Worm (Caenorhabditis elegans) whole organism, L4 larva: Measurements from ENCODE around the gene ceh-40.

Experiments
- F37D6.2 ChIP-seq: sonication (generic microtip); optimal IDR thresholded peaks from 2 replicates; lab custom pipeline; 2016; ENCODE audit warnings: mild to moderate bottlenecking, missing genetic modification characterization, missing compliant biosample characterization
- F44E2.7 ChIP-seq: fragments of 200-800 bp; sonication (Bioruptor generic); IDR thresholded peaks from 2 replicates; pipeline ENCODE4 v2.1.2; 2022; ENCODE audit warnings: missing genetic modification characterization, missing compliant biosample characterization
- F49E8.2 ChIP-seq: sonication (generic microtip); optimal IDR thresholded peaks from 2 replicates; lab custom pipeline; 2016; ENCODE audit warnings: missing compliant biosample characterization, mild to moderate bottlenecking, missing genetic modification characterization, borderline replicate concordance
- R02D3.7 ChIP-seq: fragments of 150-350 bp; sonication (generic microtip); optimal IDR thresholded peaks from 3 replicates; lab custom pipeline; 2014; ENCODE audit warnings: missing biosample characterization, missing genetic modification characterization
- T26A8.4 ChIP-seq: fragments of 200-800 bp; sonication (Bioruptor generic); IDR thresholded peaks from 2 replicates; pipeline ENCODE4 v1.3.6; 2022; ENCODE audit warnings: missing genetic modification characterization, missing compliant biosample characterization
- Y48G9A.11 ChIP-seq: fragments of 200-800 bp; sonication (Bioruptor generic); IDR thresholded peaks from 2 replicates; pipeline ENCODE4 v1.3.6; 2022; ENCODE audit warnings: missing genetic modification reagents, missing genetic modification characterization, missing compliant biosample characterization
- Y75B8A.6 ChIP-seq: fragments of 200-800 bp; sonication (Bioruptor generic); IDR thresholded peaks from 2 replicates; pipeline ENCODE4 v1.3.6; 2022; ENCODE audit warnings: missing genetic modification reagents, missing genetic modification characterization, missing compliant biosample characterization
- ZK337.2 ChIP-seq: fragments of 200-800 bp; sonication (Bioruptor generic); IDR thresholded peaks from 2 replicates; pipeline ENCODE4 v1.3.6; 2022; ENCODE audit warnings: missing genetic modification reagents, missing genetic modification characterization, missing compliant biosample characterization
- ZK546.5 ChIP-seq, 2 experiments: sonication (generic microtip); optimal IDR thresholded peaks; 2 replicates each; lab custom pipeline; 2017; ENCODE audit warnings: missing biosample characterization in 2 of 2, missing genetic modification characterization in 2 of 2
- ceh-82 ChIP-seq: sonication (generic microtip); optimal IDR thresholded peaks from 2 replicates; lab custom pipeline; 2017; ENCODE audit warnings: missing biosample characterization, missing genetic modification characterization
- daf-12 ChIP-seq: fragments of 150-350 bp; optimal IDR thresholded peaks from 2 replicates; lab custom pipeline; 2014; ENCODE audit warnings: missing biosample characterization, missing genetic modification reagents, missing genetic modification characterization
- daf-19 ChIP-seq: fragments of 200-800 bp; sonication (Bioruptor generic); conservative IDR thresholded peaks from 2 replicates; pipeline ENCODE4 v1.3.6; 2022; ENCODE audit warnings: missing genetic modification characterization, missing compliant biosample characterization
- daf-8 ChIP-seq: fragments of 200-800 bp; sonication (Bioruptor generic); IDR thresholded peaks from 2 replicates; pipeline ENCODE4 v1.3.6; 2022; ENCODE audit warnings: missing genetic modification characterization, missing compliant biosample characterization
- dmd-9 ChIP-seq: fragments of 200-800 bp; sonication (Bioruptor generic); IDR thresholded peaks from 2 replicates; pipeline ENCODE4 v1.3.6; 2022; ENCODE audit warnings: missing genetic modification reagents, missing genetic modification characterization, missing compliant biosample characterization
- duxl-1 ChIP-seq: sonication (generic microtip); optimal IDR thresholded peaks from 2 replicates; lab custom pipeline; 2016; ENCODE audit warnings: mild to moderate bottlenecking, missing genetic modification characterization, moderate library complexity, missing compliant biosample characterization; ENCODE audit not compliant: poor library complexity
- egl-43 ChIP-seq: fragments of 200-800 bp; sonication (Bioruptor generic); IDR thresholded peaks from 2 replicates; pipeline ENCODE4 v1.3.6; 2022; ENCODE audit warnings: missing genetic modification reagents, missing genetic modification characterization, missing compliant biosample characterization
- fkh-10 ChIP-seq: fragments of 150-350 bp; optimal IDR thresholded peaks from 2 replicates; lab custom pipeline; 2014; ENCODE audit warnings: missing biosample characterization, missing genetic modification reagents, missing genetic modification characterization
- fos-1 ChIP-seq: fragments of 150-350 bp; optimal IDR thresholded peaks from 2 replicates; lab custom pipeline; 2014; ENCODE audit warnings: missing biosample characterization, missing genetic modification characterization
- gei-8 ChIP-seq: fragments of 200-800 bp; sonication (Bioruptor generic); optimal IDR thresholded peaks from 2 replicates; lab custom pipeline; 2018; ENCODE audit warnings: mild to moderate bottlenecking, missing genetic modification characterization, missing compliant biosample characterization
- hif-1 ChIP-seq, 2 experiments: sonication (generic microtip); optimal IDR thresholded peaks; 2 replicates each; lab custom pipeline; 2016 to 2017; ENCODE audit warnings: missing compliant biosample characterization in 2 of 2, missing genetic modification characterization in 2 of 2, missing genetic modification reagents in 2 of 2, missing genotype in 2 of 2, mild to moderate bottlenecking in 1 of 2
- hlh-11 ChIP-seq: fragments of 200-800 bp; sonication (Bioruptor generic); optimal IDR thresholded peaks from 2 replicates; lab custom pipeline; 2018; ENCODE audit warnings: mild to moderate bottlenecking, missing genetic modification characterization, missing compliant biosample characterization
- lin-38 ChIP-seq: fragments of 200-800 bp; sonication (Bioruptor generic); IDR thresholded peaks from 2 replicates; pipeline ENCODE4 v1.3.6; 2022; ENCODE audit warnings: missing genetic modification reagents, missing genetic modification characterization, missing compliant biosample characterization
- lin-39 ChIP-seq: fragments of 150-350 bp; optimal IDR thresholded peaks from 2 replicates; lab custom pipeline; 2014; ENCODE audit warnings: missing biosample characterization, missing genetic modification reagents, missing genetic modification characterization
- lsy-2 ChIP-seq, 2 experiments: fragments of 150-350 bp in 1 of 2; sonication (generic microtip) in 1 of 2; optimal IDR thresholded peaks; 2 replicates each; lab custom pipeline; 2014 to 2017; ENCODE audit warnings: missing biosample characterization in 2 of 2, missing genetic modification characterization in 2 of 2
- madf-9 ChIP-seq: fragments of 200-800 bp; sonication (Bioruptor generic); conservative IDR thresholded peaks from 2 replicates; pipeline ENCODE4 v1.3.6; 2022; ENCODE audit warnings: missing genetic modification reagents, missing genetic modification characterization, missing compliant biosample characterization
- mdl-1 ChIP-seq, 2 experiments: fragments of 150-350 bp in 1 of 2; sonication (generic microtip) in 1 of 2; optimal IDR thresholded peaks; 2 replicates each; lab custom pipeline; 2014 to 2017; ENCODE audit warnings: missing biosample characterization in 2 of 2, missing genetic modification characterization in 2 of 2
- mdt-29 ChIP-seq: fragments of 200-800 bp; sonication (Bioruptor generic); IDR thresholded peaks from 2 replicates; pipeline ENCODE4 v1.3.6; 2022; ENCODE audit warnings: missing genetic modification reagents, missing genetic modification characterization, missing compliant biosample characterization
- mxl-3 ChIP-seq: fragments of 200-800 bp; sonication (Bioruptor generic); optimal IDR thresholded peaks from 2 replicates; lab custom pipeline; 2018; ENCODE audit warnings: mild to moderate bottlenecking, missing genetic modification characterization, missing compliant biosample characterization
- nhr-10 ChIP-seq: fragments of 150-350 bp; optimal IDR thresholded peaks from 2 replicates; lab custom pipeline; 2014; ENCODE audit warnings: missing biosample characterization, missing genetic modification characterization
- nhr-111 ChIP-seq: fragments of 200-800 bp; sonication (Bioruptor generic); optimal IDR thresholded peaks from 2 replicates; lab custom pipeline; 2018; ENCODE audit warnings: mild to moderate bottlenecking, missing genetic modification characterization, missing compliant biosample characterization
- nhr-237 ChIP-seq: sonication (generic microtip); optimal IDR thresholded peaks from 2 replicates; lab custom pipeline; 2017; ENCODE audit warnings: missing biosample characterization, missing genetic modification characterization
- nhr-42 ChIP-seq: fragments of 200-800 bp; sonication (Bioruptor generic); IDR thresholded peaks from 2 replicates; pipeline ENCODE4 v1.3.6; 2022; ENCODE audit warnings: missing genetic modification characterization, missing compliant biosample characterization
- nhr-48 ChIP-seq: sonication (generic microtip); optimal IDR thresholded peaks from 2 replicates; lab custom pipeline; 2016; ENCODE audit warnings: mild to moderate bottlenecking, missing genetic modification characterization, missing compliant biosample characterization
- nhr-76 ChIP-seq: fragments of 150-350 bp; optimal IDR thresholded peaks from 2 replicates; lab custom pipeline; 2014; ENCODE audit warnings: missing biosample characterization, missing genetic modification characterization
- php-3 ChIP-seq: fragments of 200-800 bp; sonication (Bioruptor generic); IDR thresholded peaks from 2 replicates; pipeline ENCODE4 v1.3.6; 2022; ENCODE audit warnings: missing genetic modification reagents, missing genetic modification characterization, missing compliant biosample characterization
- pqm-1 ChIP-seq: sonication (generic microtip); optimal IDR thresholded peaks from 2 replicates; lab custom pipeline; 2017; ENCODE audit warnings: missing biosample characterization, missing genetic modification characterization
- unc-62 ChIP-seq, 3 experiments: fragments of 150-350 bp in 1 of 3; sonication (generic microtip); optimal IDR thresholded peaks in 2 of 3; peaks in 1 of 3; 1 replicate in 1 of 3; 2 replicates in 2 of 3; lab custom pipeline; 2014 to 2017; ENCODE audit warnings: missing biosample characterization in 3 of 3, missing genetic modification characterization in 3 of 3, missing genetic modification reagents in 3 of 3, missing genotype in 1 of 3
- vab-7 ChIP-seq: fragments of 200-800 bp; sonication (Bioruptor generic); IDR thresholded peaks from 2 replicates; pipeline ENCODE4 v1.3.6; 2022; ENCODE audit warnings: missing genetic modification reagents, missing genetic modification characterization, missing compliant biosample characterization
- zip-2 ChIP-seq: fragments of 150-350 bp; optimal IDR thresholded peaks from 2 replicates; lab custom pipeline; 2014; ENCODE audit warnings: missing biosample characterization, missing genetic modification characterization

The ceh-40 gene

DNA sequence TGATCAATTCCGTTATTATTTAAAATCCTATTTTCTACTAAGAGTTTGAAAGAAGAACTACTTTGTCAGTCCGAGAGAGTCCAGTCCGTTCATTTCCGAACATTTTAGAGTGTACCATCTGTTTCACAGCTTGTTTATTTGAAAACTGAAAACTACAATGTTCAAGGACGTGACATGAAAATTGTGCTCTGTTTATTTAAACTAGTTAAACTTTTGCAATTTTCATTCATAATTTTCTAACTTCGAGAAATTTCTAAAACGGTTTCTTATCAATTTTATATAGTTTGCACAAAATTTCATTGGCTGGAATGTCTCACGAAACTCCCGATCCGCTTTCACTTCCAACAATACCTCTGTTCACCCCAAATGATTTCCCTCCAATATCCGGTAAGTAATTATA lies 40.1 kb downstream of the ceh-40 start, which contains the start of gene C04B4.1:
Gene C04B4.1 (plus strand): TSS at position 301 of the 400 bp plus-strand sequence.
- no peak for TF ChIP-seq vab-7 (GFP tag; lab: Robert Waterston, UW)
- no peak for TF ChIP-seq lin-39 (tag; lab: Kevin White, UChicago)
- no peak for TF ChIP-seq unc-62 (GFP tag; optimal IDR thresholded peaks at IDR 0.05 in 1 of 2; lab: Kevin White, UChicago)
- no peak for TF ChIP-seq unc-62 (tag; optimal IDR thresholded peaks at IDR 0.05; lab: Kevin White, UChicago)
- TF ChIP-seq php-3: no peak
- TF ChIP-seq madf-9 (GFP tag; lab: Robert Waterston, UW): no peak
- no peak for TF ChIP-seq nhr-48
- TF ChIP-seq nhr-111 (GFP tag; lab: Kevin White, UChicago): no peak

DNA sequence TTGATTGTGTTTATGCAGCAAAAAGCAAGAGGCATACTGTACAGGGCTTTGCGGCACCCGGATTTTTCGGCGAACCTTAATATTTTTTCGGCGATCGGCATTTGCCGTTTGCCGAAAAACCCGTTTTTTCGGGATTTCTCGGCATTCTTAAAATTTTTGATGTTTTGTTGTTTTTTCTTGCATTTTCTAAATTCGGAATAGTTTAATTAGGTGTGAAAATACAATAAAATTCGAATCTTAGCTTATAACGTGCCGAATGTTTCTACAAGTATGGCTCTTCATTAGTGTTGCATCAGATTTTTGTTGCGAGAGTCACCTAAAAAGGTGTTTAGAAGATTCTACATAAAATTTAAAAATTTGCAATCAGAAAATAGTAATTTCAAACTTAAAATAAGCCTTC lies 45.0 kb downstream of the ceh-40 start, which contains the start of gene C04B4.6:
Gene C04B4.6 (minus strand): TSS at position 101 of the 400 bp plus-strand sequence.
- TF ChIP-seq mdl-1 (tag; optimal IDR thresholded peaks at IDR 0.05; lab: Kevin White, UChicago): no peak
- TF ChIP-seq daf-8 (GFP tag; lab: Robert Waterston, UW): no peak
- TF ChIP-seq nhr-76 (tag; lab: Kevin White, UChicago): no peak
- no peak for TF ChIP-seq hlh-11 (tag; lab: Kevin White, UChicago)
- no peak for TF ChIP-seq nhr-42
- TF ChIP-seq Y48G9A.11 (GFP tag; lab: Robert Waterston, UW): no peak
- no peak for TF ChIP-seq R02D3.7 (tag; lab: Kevin White, UChicago)
- no peak for TF ChIP-seq mdt-29 (GFP tag; lab: Robert Waterston, UW)
- TF ChIP-seq fos-1 (tag; lab: Kevin White, UChicago): no peak
- TF ChIP-seq ceh-82 (tag; lab: Kevin White, UChicago): no peak
- TF ChIP-seq lsy-2 (tag; optimal IDR thresholded peaks at IDR 0.05; lab: Kevin White, UChicago): no peak
- no peak for TF ChIP-seq zip-2
- TF ChIP-seq nhr-10: no peak
- TF ChIP-seq F49E8.2 (tag; lab: Kevin White, UChicago): no peak
- TF ChIP-seq madf-9 (GFP tag; lab: Robert Waterston, UW): no peak
- TF ChIP-seq hif-1 (tag; optimal IDR thresholded peaks at IDR 0.05; lab: Kevin White, UChicago): no peak
- no peak for TF ChIP-seq egl-43
- no peak for TF ChIP-seq mxl-3 (GFP tag; lab: Kevin White, UChicago)
- TF ChIP-seq dmd-9 (GFP tag; lab: Robert Waterston, UW): no peak
- no peak for TF ChIP-seq T26A8.4 (GFP tag; lab: Robert Waterston, UW)
- TF ChIP-seq, all 104 proteins: peak for 0

DNA sequence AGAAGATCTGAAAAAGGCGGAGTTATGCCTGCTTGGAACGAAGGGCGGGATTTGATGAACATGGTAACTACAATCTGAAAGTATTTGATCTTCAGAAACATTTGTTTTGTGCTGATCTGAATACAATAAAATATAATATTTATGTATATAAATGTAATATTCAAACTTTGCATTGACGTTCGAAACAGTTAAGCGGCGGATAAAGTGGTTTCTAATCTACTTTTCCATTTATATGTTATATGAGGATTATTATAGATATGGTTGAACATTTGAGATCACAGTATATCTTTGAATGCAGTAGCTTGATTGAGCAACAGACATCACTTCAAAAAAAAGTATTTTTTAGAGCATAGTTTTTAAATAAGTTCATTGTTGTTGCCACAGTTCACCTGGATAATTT lies 46.7 kb downstream of the ceh-40 start, which contains the start of gene H19J13.2:
Gene H19J13.2 (minus strand): TSS at position 101 of the 400 bp plus-strand sequence.
- no peak for TF ChIP-seq lin-38
- TF ChIP-seq fkh-10 (GFP tag; lab: Kevin White, UChicago): no peak
- no peak for TF ChIP-seq pqm-1 (tag; lab: Kevin White, UChicago)
- TF ChIP-seq ZK546.5 (tag; optimal IDR thresholded peaks at IDR 0.05; lab: Kevin White, UChicago): no peak
- no peak for TF ChIP-seq F44E2.7 (GFP tag; lab: Robert Waterston, UW)
- no peak for TF ChIP-seq Y75B8A.6 (GFP tag; lab: Robert Waterston, UW)
- TF ChIP-seq duxl-1 (tag; lab: Kevin White, UChicago): no peak
- no peak for TF ChIP-seq F37D6.2 (tag; lab: Kevin White, UChicago)
- no peak for TF ChIP-seq php-3
- TF ChIP-seq gei-8 (GFP tag; lab: Kevin White, UChicago): no peak
- TF ChIP-seq daf-19 (GFP tag; lab: Robert Waterston, UW): no peak
- TF ChIP-seq Y48G9A.11 (GFP tag; lab: Robert Waterston, UW): no peak
- no peak for TF ChIP-seq nhr-237 (tag; lab: Kevin White, UChicago)
- no peak for TF ChIP-seq ZK337.2
- TF ChIP-seq daf-12 (tag; lab: Kevin White, UChicago): no peak
